Worm (Caenorhabditis elegans): ENCODE measurements around the gene unc-39.

Gene unc-39

DNA sequence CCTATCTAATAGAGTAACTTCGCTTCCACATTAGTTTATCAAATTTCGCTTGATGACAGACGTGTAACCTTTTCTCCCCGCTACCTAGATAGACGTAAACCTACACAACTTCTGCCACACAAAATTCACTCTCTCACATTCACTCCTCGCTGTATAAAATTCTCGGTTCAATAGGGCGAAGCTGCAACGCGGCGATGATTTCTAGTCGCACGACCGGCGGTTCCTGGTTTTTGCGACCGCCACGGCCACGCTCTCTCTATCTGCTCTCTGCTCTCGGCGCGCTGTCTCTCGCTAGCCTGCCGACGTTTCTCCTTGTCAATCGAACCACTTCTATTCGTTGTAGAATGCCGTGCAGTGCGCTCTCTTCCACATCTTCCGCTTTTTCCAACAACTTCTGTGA, 21.9 kb upstream of the unc-39 start (continued):
- TF ChIP-seq R02D3.7 (tag; optimal IDR thresholded peaks at IDR 0.05) (no peak), aly-2 (tag; optimal IDR thresholded peaks at IDR 0.05) (no peak), elt-3 (tag; optimal IDR thresholded peaks at IDR 0.05) (peak in 1 of 3 experiments; percentile 11)

DNA sequence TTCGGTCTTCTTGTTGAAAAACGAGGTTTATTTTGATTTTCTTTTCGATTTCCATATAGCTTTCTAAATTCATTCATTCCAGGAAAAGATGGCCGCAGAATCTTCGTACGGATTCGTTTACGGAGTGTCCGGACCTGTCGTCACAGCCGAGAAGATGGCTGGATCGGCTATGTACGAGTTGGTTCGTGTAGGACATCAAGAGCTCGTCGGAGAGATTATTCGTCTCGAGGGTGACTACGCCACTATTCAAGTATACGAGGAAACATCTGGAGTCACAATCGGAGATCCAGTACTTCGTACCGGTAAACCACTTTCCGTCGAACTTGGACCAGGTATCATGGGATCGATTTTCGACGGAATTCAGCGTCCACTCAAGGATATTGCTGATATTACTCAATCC, 21.2 kb upstream of the unc-39 start, which contains the start of gene vha-13:
Gene vha-13 (plus strand): TSS at position 81 of the 400 bp plus-strand sequence.
- TF ChIP-seq ztf-4 (tag; optimal IDR thresholded peaks at IDR 0.05): no peak
- no peak for TF ChIP-seq nhr-23 (tag; optimal IDR thresholded peaks at IDR 0.05)
- TF ChIP-seq ceh-82 (tag; optimal IDR thresholded peaks at IDR 0.05): no peak
- TF ChIP-seq nhr-237 (tag; optimal IDR thresholded peaks at IDR 0.05): no peak
- TF ChIP-seq aly-2 (tag; optimal IDR thresholded peaks at IDR 0.05): no peak
- no peak for TF ChIP-seq nfya-1 (tag; optimal IDR thresholded peaks at IDR 0.05; ENCODE audit: insufficient read depth)
- no peak for TF ChIP-seq ceh-16 (tag; optimal IDR thresholded peaks at IDR 0.05)
- no peak for TF ChIP-seq ceh-9 (tag; optimal IDR thresholded peaks at IDR 0.05)
- no peak for TF ChIP-seq elt-1 (tag; optimal IDR thresholded peaks at IDR 0.05)
- TF ChIP-seq sea-2 (GFP tag; optimal IDR thresholded peaks at IDR 0.05): no peak
- no peak for TF ChIP-seq fkh-10 (GFP tag; optimal IDR thresholded peaks at IDR 0.05)
- no peak for TF ChIP-seq nhr-11 (tag; optimal IDR thresholded peaks at IDR 0.05)
- TF ChIP-seq nhr-77 (tag; optimal IDR thresholded peaks at IDR 0.05): no peak
- no peak for TF ChIP-seq skn-1 (tag; optimal IDR thresholded peaks at IDR 0.05)
- no peak for TF ChIP-seq ZK546.5 (tag; optimal IDR thresholded peaks at IDR 0.05)
- TF ChIP-seq R02D3.7 (tag; optimal IDR thresholded peaks at IDR 0.05): no peak

DNA sequence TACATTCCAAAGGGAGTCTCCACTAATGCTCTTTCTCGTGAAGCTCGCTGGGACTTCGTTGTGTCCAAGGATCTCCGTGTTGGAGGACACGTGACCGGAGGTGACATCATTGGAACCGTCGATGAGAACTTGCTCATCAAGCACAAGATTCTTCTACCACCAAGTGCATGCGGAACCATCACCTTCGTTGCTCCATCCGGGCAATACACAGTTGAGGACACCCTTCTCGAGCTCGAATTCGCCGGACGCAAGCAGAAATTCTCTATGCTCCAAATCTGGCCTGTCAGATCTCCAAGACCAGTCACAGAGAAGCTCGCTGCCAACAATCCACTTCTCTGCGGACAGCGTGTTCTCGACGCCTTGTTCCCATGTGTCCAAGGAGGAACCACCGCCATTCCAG, 20.8 kb upstream of the unc-39 start:
- no peak for TF ChIP-seq nhr-11 (tag; optimal IDR thresholded peaks at IDR 0.05)
- TF ChIP-seq R02D3.7 (tag; optimal IDR thresholded peaks at IDR 0.05): no peak
- TF ChIP-seq nhr-67 (tag; optimal IDR thresholded peaks at IDR 0.05): no peak
- TF ChIP-seq ama-1 (optimal IDR thresholded peaks at IDR 0.05): no peak
- TF ChIP-seq eor-1 (tag; optimal IDR thresholded peaks at IDR 0.05): no peak
- TF ChIP-seq jun-1 (tag; optimal IDR thresholded peaks at IDR 0.05): no peak
- no peak for TF ChIP-seq nhr-28 (tag; optimal IDR thresholded peaks at IDR 0.05)

DNA sequence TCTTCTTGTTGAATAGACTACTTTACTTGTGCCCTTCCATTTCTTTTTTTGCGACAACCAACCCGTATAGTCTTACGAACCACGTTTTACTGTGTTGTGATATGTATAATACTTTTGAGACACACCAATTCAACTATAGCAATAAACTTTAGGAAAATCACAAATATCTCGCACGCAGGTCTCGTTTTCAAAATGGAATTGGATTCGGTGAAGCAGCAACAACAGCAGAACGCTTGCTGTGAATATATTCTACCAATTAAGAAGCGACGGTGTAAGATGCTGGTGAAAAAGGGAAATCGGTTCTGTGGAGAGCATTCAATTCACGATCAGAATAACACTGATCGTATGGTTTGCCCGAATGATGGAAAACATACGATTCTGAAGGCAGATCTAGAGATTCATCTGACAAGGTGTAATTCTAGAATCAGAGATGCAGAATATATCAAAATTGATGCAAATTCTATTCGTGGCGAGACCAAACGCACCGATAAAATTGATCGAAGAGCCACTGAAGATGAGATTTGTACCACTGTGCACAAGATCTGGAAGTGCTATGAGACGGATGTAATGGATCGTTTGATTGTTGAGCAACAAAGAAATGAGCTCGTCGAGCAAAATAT, 18.5 kb upstream of the unc-39 start, which contains the start of gene Y49A3A.3:
Gene Y49A3A.3 (plus strand): TSS at position 153 of the 620 bp plus-strand sequence.
- TF ChIP-seq fos-1 (tag; optimal IDR thresholded peaks at IDR 0.05): no peak
- peak; percentile 39 for TF ChIP-seq pqm-1 (tag; optimal IDR thresholded peaks at IDR 0.05)
- TF ChIP-seq aly-2 (tag; optimal IDR thresholded peaks at IDR 0.05): peak; percentile 95
- no peak for TF ChIP-seq nhr-237 (tag; optimal IDR thresholded peaks at IDR 0.05)
- peak; percentile 65 for TF ChIP-seq nhr-77 (tag; optimal IDR thresholded peaks at IDR 0.05)
- peak; percentile 40 for TF ChIP-seq lsy-12 (tag; optimal IDR thresholded peaks at IDR 0.05)
- TF ChIP-seq elt-2 (tag; optimal IDR thresholded peaks at IDR 0.05): peak; percentile 48
- TF ChIP-seq jun-1 (tag; optimal IDR thresholded peaks at IDR 0.05): peak; percentile 41
- TF ChIP-seq nhr-23 (tag; optimal IDR thresholded peaks at IDR 0.05): no peak
- TF ChIP-seq tbx-2 (tag; optimal IDR thresholded peaks at IDR 0.05): peak; percentile 53
- no peak for TF ChIP-seq ztf-4 (tag; optimal IDR thresholded peaks at IDR 0.05)
- TF ChIP-seq nhr-43 (tag; optimal IDR thresholded peaks at IDR 0.05; ENCODE audit: poor library complexity, severe bottlenecking): peak; percentile 69
- TF ChIP-seq nhr-28 (tag; optimal IDR thresholded peaks at IDR 0.05): no peak
- TF ChIP-seq fkh-2 (tag; optimal IDR thresholded peaks at IDR 0.05): no peak
- TF ChIP-seq elt-3 (tag; optimal IDR thresholded peaks at IDR 0.05): peak in 1 of 3 experiments; percentile 57
- TF ChIP-seq ama-1 (optimal IDR thresholded peaks at IDR 0.05): peak; percentile 66
- peak; percentile 9 for TF ChIP-seq ceh-82 (tag; optimal IDR thresholded peaks at IDR 0.05)
- peak; percentile 49 for TF ChIP-seq nhr-25 (tag; optimal IDR thresholded peaks at IDR 0.05)
- no peak for TF ChIP-seq ceh-9 (tag; optimal IDR thresholded peaks at IDR 0.05)
- TF ChIP-seq unc-39 (tag; optimal IDR thresholded peaks at IDR 0.05): no peak
- no peak for TF ChIP-seq ceh-28 (tag; optimal IDR thresholded peaks at IDR 0.05)

DNA sequence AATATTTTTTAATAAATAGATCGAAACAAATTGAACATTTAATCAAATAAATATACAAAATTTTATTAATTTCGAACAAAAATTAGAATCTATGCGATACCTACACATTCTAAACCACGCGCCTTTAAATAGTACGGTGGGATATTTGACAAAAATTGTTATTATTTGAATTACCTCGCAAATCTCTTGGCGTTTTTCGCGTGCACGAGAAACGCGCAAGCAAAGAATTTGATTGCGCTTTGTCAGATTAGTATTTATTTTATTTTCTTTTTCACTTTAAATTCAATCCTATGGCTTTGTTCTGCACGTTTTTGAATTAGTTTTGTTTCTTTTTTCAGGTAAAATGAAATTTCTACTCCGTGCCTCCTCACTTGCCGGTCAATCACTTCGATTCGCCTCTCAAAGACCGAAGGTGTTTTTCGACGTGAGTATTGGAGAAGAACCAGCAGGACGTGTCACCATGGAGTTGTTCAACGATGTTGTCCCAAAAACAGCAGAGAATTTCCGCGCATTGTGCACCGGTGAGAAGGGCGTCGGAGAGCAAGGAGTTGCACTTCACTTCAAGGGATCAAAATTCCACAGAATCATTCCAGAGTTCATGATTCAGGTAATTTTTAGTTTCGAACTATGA, 17.0 kb upstream of the unc-39 start, which contains the start of gene cyn-1:
Gene cyn-1 (plus strand): TSS at position 339 of the 631 bp plus-strand sequence.
- TF ChIP-seq lin-39 (tag; optimal IDR thresholded peaks at IDR 0.05): peak; percentile 28
- no peak for TF ChIP-seq aly-2 (tag; optimal IDR thresholded peaks at IDR 0.05)
- TF ChIP-seq eor-1 (tag; optimal IDR thresholded peaks at IDR 0.05): no peak
- TF ChIP-seq ceh-16 (tag; optimal IDR thresholded peaks at IDR 0.05): no peak
- TF ChIP-seq mml-1 (tag; optimal IDR thresholded peaks at IDR 0.05): no peak
- no peak for TF ChIP-seq ztf-4 (tag; optimal IDR thresholded peaks at IDR 0.05)
- TF ChIP-seq nhr-67 (tag; optimal IDR thresholded peaks at IDR 0.05): no peak
- TF ChIP-seq zag-1 (tag; optimal IDR thresholded peaks at IDR 0.05): no peak
- no peak for TF ChIP-seq ztf-11 (tag; optimal IDR thresholded peaks at IDR 0.05)
- TF ChIP-seq elt-3 (tag; optimal IDR thresholded peaks at IDR 0.05): no peak
- peak; percentile 77 for TF ChIP-seq jun-1 (tag; optimal IDR thresholded peaks at IDR 0.05)
- no peak for TF ChIP-seq unc-62 (GFP tag; optimal IDR thresholded peaks at IDR 0.05)
- TF ChIP-seq lin-15B (tag; optimal IDR thresholded peaks at IDR 0.05): peak; percentile 88
- peak; percentile 94 for TF ChIP-seq nfya-1 (tag; optimal IDR thresholded peaks at IDR 0.05; ENCODE audit: insufficient read depth)
- TF ChIP-seq nhr-12 (tag; optimal IDR thresholded peaks at IDR 0.05): no peak
- no peak for TF ChIP-seq sea-2 (GFP tag; optimal IDR thresholded peaks at IDR 0.05)
- TF ChIP-seq ceh-82 (tag; optimal IDR thresholded peaks at IDR 0.05): peak; percentile 26
- TF ChIP-seq pqm-1 (tag; optimal IDR thresholded peaks at IDR 0.05): no peak
- peak; percentile 86 for TF ChIP-seq snpc-4 (tag; optimal IDR thresholded peaks at IDR 0.05)
- TF ChIP-seq lsy-12 (tag; optimal IDR thresholded peaks at IDR 0.05): peak; percentile 77
- peak; percentile 69 for TF ChIP-seq tbx-2 (tag; optimal IDR thresholded peaks at IDR 0.05)
- peak; percentile 38 for TF ChIP-seq fkh-10 (GFP tag; optimal IDR thresholded peaks at IDR 0.05)
- peak; percentile 35 for TF ChIP-seq nhr-25 (tag; optimal IDR thresholded peaks at IDR 0.05)
- TF ChIP-seq nhr-77 (tag; optimal IDR thresholded peaks at IDR 0.05): peak; percentile 14
- TF ChIP-seq nhr-23 (tag; optimal IDR thresholded peaks at IDR 0.05): peak; percentile 91
